Fruit fly (Drosophila melanogaster) whole organism, embryonic: ENCODE measurements around the gene CG6230.

Experiments
- Atf6 ChIP-seq: fragments of 200-800 bp; sonication (Bioruptor generic); IDR thresholded peaks from 2 replicates; pipeline ENCODE4 v1.3.6; 2022; ENCODE audit warnings: missing biosample characterization, missing genetic modification characterization
- BtbVII ChIP-seq: fragments of 200-800 bp; sonication (Bioruptor generic); optimal IDR thresholded peaks from 3 replicates; lab custom pipeline; 2017; ENCODE audit warnings: missing biosample characterization, mild to moderate bottlenecking, missing genetic modification characterization
- CG11504 ChIP-seq: fragments of 200-800 bp; sonication (Bioruptor generic); optimal IDR thresholded peaks from 3 replicates; lab custom pipeline; 2019; ENCODE audit warnings: missing biosample characterization, mild to moderate bottlenecking, missing genetic modification characterization, moderate library complexity
- CG11695 ChIP-seq: fragments of 200-800 bp; sonication (Bioruptor generic); IDR thresholded peaks from 3 replicates; pipeline ENCODE4 v1.3.6; 2022; ENCODE audit warnings: missing biosample characterization, missing genetic modification characterization
- CG11696 ChIP-seq: fragments of 200-800 bp; sonication (Bioruptor generic); IDR thresholded peaks from 2 replicates; pipeline ENCODE4 v1.3.6; 2022; ENCODE audit warnings: missing biosample characterization, missing genetic modification characterization
- CG13287 ChIP-seq: fragments of 200-800 bp; sonication (Bioruptor generic); IDR thresholded peaks from 2 replicates; pipeline ENCODE4 v1.3.6; 2022; ENCODE audit warnings: missing biosample characterization, missing genetic modification characterization; ENCODE audit not compliant: partially characterized antibody
- CG2199 ChIP-seq: fragments of 200-800 bp; sonication (Bioruptor generic); IDR thresholded peaks from 3 replicates; pipeline ENCODE4 v1.3.6; 2022; ENCODE audit warnings: missing biosample characterization, missing genetic modification characterization
- CG2202 ChIP-seq: fragments of 200-800 bp; sonication (Bioruptor generic); optimal IDR thresholded peaks from 2 replicates; lab custom pipeline; 2018; ENCODE audit warnings: missing biosample characterization, mild to moderate bottlenecking, missing genetic modification characterization
- CG2889 ChIP-seq: fragments of 200-800 bp; sonication (Bioruptor generic); IDR thresholded peaks from 3 replicates; pipeline ENCODE4 v1.3.6; 2022; ENCODE audit warnings: missing biosample characterization, missing genetic modification characterization
- CG30020 ChIP-seq: fragments of 200-800 bp; optimal IDR thresholded peaks from 2 replicates; lab custom pipeline; 2019; ENCODE audit warnings: missing biosample characterization, mild to moderate bottlenecking, missing genetic modification characterization, moderate library complexity
- CG30403 ChIP-seq: fragments of 200-800 bp; sonication (Bioruptor generic); optimal IDR thresholded peaks from 3 replicates; lab custom pipeline; 2016; ENCODE audit warnings: missing biosample characterization, missing genetic modification characterization
- CG32532 ChIP-seq: fragments of 200-800 bp; sonication (Bioruptor generic); IDR thresholded peaks from 2 replicates; pipeline ENCODE4 v1.3.6; 2022; ENCODE audit warnings: missing biosample characterization, missing genetic modification characterization
- CG33557 ChIP-seq: fragments of 200-800 bp; sonication (Bioruptor generic); optimal IDR thresholded peaks from 2 replicates; lab custom pipeline; 2019; ENCODE audit warnings: missing biosample characterization, mild to moderate bottlenecking, missing genetic modification characterization, moderate library complexity
- CG43689 ChIP-seq: fragments of 200-800 bp; sonication (Bioruptor generic); IDR thresholded peaks from 2 replicates; pipeline ENCODE4 v1.3.6; 2022; ENCODE audit warnings: missing biosample characterization, missing genetic modification characterization
- CG4424 ChIP-seq: fragments of 200-800 bp; sonication (Bioruptor generic); optimal IDR thresholded peaks from 3 replicates; lab custom pipeline; 2016; ENCODE audit warnings: missing biosample characterization, missing genetic modification characterization
- CG5180 ChIP-seq: fragments of 200-800 bp; sonication (Bioruptor generic); optimal IDR thresholded peaks from 3 replicates; lab custom pipeline; 2017; ENCODE audit warnings: missing biosample characterization, missing genetic modification characterization, mild to moderate bottlenecking, moderate library complexity, missing genetic modification reagents
- CG6175 ChIP-seq: fragments of 200-800 bp; sonication (Bioruptor generic); IDR thresholded peaks from 3 replicates; pipeline ENCODE4 v1.3.6; 2022; ENCODE audit warnings: missing biosample characterization, missing genetic modification characterization
- CG6689 ChIP-seq: fragments of 200-800 bp; sonication (Bioruptor generic); IDR thresholded peaks from 2 replicates; pipeline ENCODE4 v1.3.6; 2022; ENCODE audit warnings: missing biosample characterization, missing genetic modification characterization
- CG6813 ChIP-seq: fragments of 200-800 bp; sonication (Bioruptor generic); optimal IDR thresholded peaks from 2 replicates; lab custom pipeline; 2017; ENCODE audit warnings: missing biosample characterization, missing genetic modification characterization, mild to moderate bottlenecking, moderate library complexity, missing genetic modification reagents
- CG7963 ChIP-seq: fragments of 200-800 bp; sonication (Bioruptor generic); IDR thresholded peaks from 3 replicates; pipeline ENCODE4 v1.3.6; 2022; ENCODE audit warnings: missing biosample characterization, missing genetic modification characterization; ENCODE audit not compliant: partially characterized antibody
- CG8478 ChIP-seq: fragments of >200 bp; optimal IDR thresholded peaks from 2 replicates; lab custom pipeline; 2018
- CG9609 ChIP-seq: fragments of 200-800 bp; sonication (Bioruptor generic); optimal IDR thresholded peaks from 3 replicates; lab custom pipeline; 2016; ENCODE audit warnings: missing biosample characterization, missing genetic modification characterization
- CG9727 ChIP-seq: fragments of 200-800 bp; sonication (Bioruptor generic); optimal IDR thresholded peaks from 3 replicates; lab custom pipeline; 2017; ENCODE audit warnings: missing biosample characterization, mild to moderate bottlenecking, missing genetic modification characterization
- Deaf1 ChIP-seq: fragments of 200-800 bp; optimal IDR thresholded peaks from 3 replicates; lab custom pipeline; 2019; ENCODE audit warnings: missing biosample characterization, mild to moderate bottlenecking, missing genetic modification characterization, moderate library complexity
- Ets97D ChIP-seq: fragments of 200-800 bp; sonication (Bioruptor generic); optimal IDR thresholded peaks from 3 replicates; lab custom pipeline; 2016; ENCODE audit warnings: missing biosample characterization, missing genetic modification characterization
- HHEX ChIP-seq: fragments of 200-800 bp; sonication (Bioruptor generic); optimal IDR thresholded peaks from 3 replicates; lab custom pipeline; 2017; ENCODE audit warnings: missing biosample characterization, mild to moderate bottlenecking, missing genetic modification characterization, missing genetic modification reagents
- MBD-R2 ChIP-seq: fragments of 200-800 bp; sonication (Bioruptor generic); IDR thresholded peaks from 2 replicates; pipeline ENCODE4 v1.3.6; 2022; ENCODE audit warnings: missing biosample characterization, missing genetic modification characterization
- Meics ChIP-seq: fragments of 200-800 bp; sonication (Bioruptor generic); optimal IDR thresholded peaks from 2 replicates; lab custom pipeline; 2017; ENCODE audit warnings: missing biosample characterization, mild to moderate bottlenecking, missing genetic modification characterization
- Stat92E ChIP-seq, 3 experiments: fragments of >200 bp in 2 of 3; fragments of 200-800 bp in 1 of 3; sonication (Bioruptor generic) in 1 of 3; optimal IDR thresholded peaks; 2 replicates each; lab custom pipeline; 2017 to 2019; ENCODE audit warnings: missing biosample characterization in 3 of 3, missing genetic modification characterization in 3 of 3, mild to moderate bottlenecking in 1 of 3, moderate library complexity in 1 of 3
- Xrp1 ChIP-seq: fragments of 200-800 bp; sonication (Bioruptor generic); IDR thresholded peaks from 2 replicates; pipeline ENCODE4 v1.3.6; 2022; ENCODE audit warnings: missing biosample characterization, missing genetic modification characterization
- chinmo ChIP-seq: fragments of 200-800 bp; sonication (Bioruptor generic); IDR thresholded peaks from 4 replicates; pipeline ENCODE4 v1.3.6; 2022; ENCODE audit warnings: missing biosample characterization, missing genetic modification characterization; ENCODE audit not compliant: partially characterized antibody
- chm ChIP-seq: fragments of 200-800 bp; sonication (Bioruptor generic); IDR thresholded peaks from 2 replicates; pipeline ENCODE4 v1.3.6; 2022; ENCODE audit warnings: missing biosample characterization, missing genetic modification characterization
- gce ChIP-seq: fragments of 200-800 bp; sonication (Bioruptor generic); IDR thresholded peaks from 3 replicates; pipeline ENCODE4 v1.3.6; 2022; ENCODE audit warnings: missing biosample characterization, missing genetic modification characterization
- gcm ChIP-seq: fragments of 200-800 bp; sonication (Bioruptor generic); optimal IDR thresholded peaks from 2 replicates; lab custom pipeline; 2019; ENCODE audit warnings: missing biosample characterization, mild to moderate bottlenecking, missing genetic modification characterization, moderate library complexity
- grau ChIP-seq: fragments of 200-800 bp; optimal IDR thresholded peaks from 3 replicates; lab custom pipeline; 2019; ENCODE audit warnings: missing biosample characterization, mild to moderate bottlenecking, missing genetic modification characterization, moderate library complexity
- grn ChIP-seq: fragments of 200-800 bp; sonication (Bioruptor generic); optimal IDR thresholded peaks from 3 replicates; lab custom pipeline; 2017; ENCODE audit warnings: missing biosample characterization, missing genetic modification characterization
- h ChIP-seq: fragments of >200 bp; optimal IDR thresholded peaks from 2 replicates; lab custom pipeline; 2017
- ken ChIP-seq: fragments of 200-800 bp; sonication (Bioruptor generic); IDR thresholded peaks from 3 replicates; pipeline ENCODE4 v1.3.6; 2022; ENCODE audit warnings: missing biosample characterization, missing genetic modification characterization
- odd ChIP-seq: fragments of 200-800 bp; sonication (Bioruptor generic); optimal IDR thresholded peaks from 2 replicates; lab custom pipeline; 2017; ENCODE audit warnings: missing biosample characterization, mild to moderate bottlenecking, missing genetic modification characterization
- ranshi ChIP-seq: fragments of 200-800 bp; sonication (Bioruptor generic); IDR thresholded peaks from 2 replicates; pipeline ENCODE4 v1.3.6; 2022; ENCODE audit warnings: missing biosample characterization, missing genetic modification characterization
- salm ChIP-seq: fragments of 200-800 bp; sonication (Bioruptor generic); optimal IDR thresholded peaks from 2 replicates; lab custom pipeline; 2018; ENCODE audit warnings: missing biosample characterization, mild to moderate bottlenecking, missing genetic modification characterization
- sens ChIP-seq: fragments of 200-800 bp; sonication (Bioruptor generic); peaks from one replicate; lab custom pipeline; 2016; ENCODE audit warnings: missing biosample characterization, missing genetic modification characterization
- sens-2 ChIP-seq: fragments of 200-800 bp; sonication (Bioruptor generic); IDR thresholded peaks from 2 replicates; pipeline ENCODE4 v1.3.6; 2022; ENCODE audit warnings: missing biosample characterization, missing genetic modification characterization
- sob ChIP-seq: fragments of 200-800 bp; sonication (Bioruptor generic); IDR thresholded peaks from 2 replicates; pipeline ENCODE4 v1.3.6; 2022; ENCODE audit warnings: missing biosample characterization, missing genetic modification characterization
- tap ChIP-seq: fragments of 200-800 bp; optimal IDR thresholded peaks from 3 replicates; lab custom pipeline; 2019; ENCODE audit warnings: missing biosample characterization, mild to moderate bottlenecking, missing genetic modification characterization, moderate library complexity
- trem ChIP-seq: fragments of 200-800 bp; optimal IDR thresholded peaks from 3 replicates; lab custom pipeline; 2019; ENCODE audit warnings: missing biosample characterization, mild to moderate bottlenecking, missing genetic modification characterization, moderate library complexity
- unc-4 ChIP-seq: fragments of 200-800 bp; sonication (Bioruptor generic); IDR thresholded peaks from 2 replicates; pipeline ENCODE4 v1.3.6; 2022; ENCODE audit warnings: missing biosample characterization, missing genetic modification characterization; ENCODE audit not compliant: partially characterized antibody
- unpg ChIP-seq: fragments of 200-800 bp; sonication (Bioruptor generic); optimal IDR thresholded peaks from 3 replicates; lab custom pipeline; 2018; ENCODE audit warnings: missing biosample characterization, mild to moderate bottlenecking, missing genetic modification characterization, moderate library complexity
- z ChIP-seq: fragments of 200-800 bp; sonication (Bioruptor generic); IDR thresholded peaks from 3 replicates; pipeline ENCODE4 v1.3.6; 2022; ENCODE audit warnings: missing biosample characterization, missing genetic modification characterization
- zen2 ChIP-seq: fragments of 200-800 bp; sonication (Bioruptor generic); IDR thresholded peaks from 3 replicates; pipeline ENCODE4 v1.3.6; 2022; ENCODE audit warnings: missing biosample characterization, missing genetic modification characterization; ENCODE audit not compliant: partially characterized antibody

Gene CG6230

DNA sequence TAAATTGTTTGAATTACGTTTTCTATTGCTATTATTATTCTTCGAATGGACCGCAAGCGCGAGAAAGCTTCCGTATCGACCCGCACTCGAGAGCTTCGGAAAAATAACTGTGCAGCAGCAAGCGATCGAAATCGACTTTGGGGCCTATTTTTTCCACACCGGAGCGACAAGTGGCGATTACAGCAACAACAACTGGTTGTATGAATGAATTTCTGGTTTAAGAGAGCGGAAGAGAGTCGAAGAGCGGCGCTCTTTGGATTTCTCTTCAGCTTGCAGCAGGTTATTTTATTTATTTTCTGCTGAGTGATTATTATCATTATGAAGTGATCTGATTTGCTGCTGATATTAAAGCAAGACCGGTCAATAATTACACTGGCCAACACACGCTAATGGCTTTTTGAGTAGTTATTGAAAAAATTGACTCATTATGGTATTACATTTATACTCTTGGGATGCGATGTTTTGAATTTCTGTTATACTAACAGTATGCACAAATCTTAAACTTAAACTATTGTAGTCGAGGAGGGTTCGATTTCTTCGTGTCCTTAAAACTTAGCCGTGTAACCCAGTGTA, 53.1 kb downstream of the CG6230 start, which contains the start of gene Samuel (continued):
- TF ChIP-seq salm, result peak; percentile 54
- peak; percentile 16 for TF ChIP-seq BtbVII
- peak; percentile 12 for TF ChIP-seq tap (tag; lab: Kevin White, UChicago)
- no peak for TF ChIP-seq unc-4 (GFP tag; lab: Robert Waterston, UW)
- TF ChIP-seq HHEX (GFP tag; lab: Kevin White, UChicago), result peak; percentile 11
- peak; percentile 35; the same call in 1 of the 2 replicates for TF ChIP-seq CG32532 (GFP tag; lab: Robert Waterston, UW)
- TF ChIP-seq CG30403 (GFP tag; lab: Kevin White, UChicago), result peak; percentile 13
- TF ChIP-seq Xrp1 (GFP tag; lab: Robert Waterston, UW), result 0 out of 2 replicates have a peak, but pooled peaks have one; percentile 24
- TF ChIP-seq CG2199 (GFP tag; lab: Robert Waterston, UW), result peak; percentile 22; the same call in 2 of the 3 replicates
- peak; percentile 78 for TF ChIP-seq sens-2 (GFP tag; lab: Robert Waterston, UW)
- TF ChIP-seq chm (GFP tag; lab: Robert Waterston, UW), result peak; percentile 27; the same call in 1 of the 2 replicates
- TF ChIP-seq ranshi (GFP tag; lab: Robert Waterston, UW), result no peak
- TF ChIP-seq CG8478 (lab: Kevin White, UChicago), result no peak
- TF ChIP-seq grn, result peak; percentile 96
- peak; percentile 0 for TF ChIP-seq trem (tag; lab: Kevin White, UChicago)
- TF ChIP-seq CG2889 (GFP tag; lab: Robert Waterston, UW), result peak; percentile 23; the same call in 1 of the 3 replicates
- no peak for TF ChIP-seq CG9727 (GFP tag; lab: Kevin White, UChicago)
- peak; percentile 30 for TF ChIP-seq CG4424
- TF ChIP-seq Ets97D (GFP tag; lab: Kevin White, UChicago), result peak; percentile 4
- TF ChIP-seq CG11696 (GFP tag; lab: Robert Waterston, UW), result no peak
- no peak for TF ChIP-seq ken (GFP tag; lab: Robert Waterston, UW)
- TF ChIP-seq h (lab: Kevin White, UChicago), result no peak
- TF ChIP-seq CG5180 (GFP tag; lab: Kevin White, UChicago), result peak; percentile 59
- TF ChIP-seq z (GFP tag; lab: Robert Waterston, UW), result peak; percentile 23; the same call in 1 of the 3 replicates
- peak; percentile 67 for TF ChIP-seq Deaf1
- peak; percentile 28 for TF ChIP-seq CG11504 (tag; lab: Kevin White, UChicago)
- no peak for TF ChIP-seq unpg
- TF ChIP-seq CG6689, result 0 out of 2 replicates have a peak, but pooled peaks have one; percentile 27
- TF ChIP-seq MBD-R2 (GFP tag; lab: Robert Waterston, UW), result no peak; the same call in 1 of the 2 replicates
- peak; percentile 20 for TF ChIP-seq CG6813 (GFP tag; lab: Kevin White, UChicago)
- 0 out of 3 replicates have a peak, but pooled peaks have one; percentile 20 for TF ChIP-seq CG7963 (GFP tag; lab: Robert Waterston, UW)
- TF ChIP-seq Meics (GFP tag; lab: Kevin White, UChicago), result peak; percentile 9
- TF ChIP-seq CG9609 (GFP tag; lab: Kevin White, UChicago), result no peak
- TF ChIP-seq Stat92E (GFP tag; optimal IDR thresholded peaks at IDR 0.05; lab: Kevin White, UChicago), result peak in 1 of 3 experiments; percentile 37
- no peak for TF ChIP-seq CG43689 (GFP tag; lab: Robert Waterston, UW)
- peak; percentile 28 for TF ChIP-seq odd (GFP tag; lab: Kevin White, UChicago)
- 0 out of 3 replicates have a peak, but pooled peaks have one; percentile 29 for TF ChIP-seq CG6175 (GFP tag; lab: Robert Waterston, UW)
- TF ChIP-seq gcm (GFP tag; lab: Kevin White, UChicago), result peak; percentile 11
- no peak for TF ChIP-seq CG33557 (GFP tag; lab: Kevin White, UChicago)
- TF ChIP-seq gce (GFP tag; lab: Robert Waterston, UW), result peak; percentile 46; the same call in 1 of the 3 replicates
- TF ChIP-seq CG11695 (GFP tag; lab: Robert Waterston, UW), result 0 out of 3 replicates have a peak, but pooled peaks have one; percentile 48
- peak; percentile 49; the same call in 1 of the 2 replicates for TF ChIP-seq CG13287 (GFP tag; lab: Robert Waterston, UW)
- TF ChIP-seq sens (GFP tag; lab: Kevin White, UChicago), result peak; percentile 78
- TF ChIP-seq chinmo, result peak; percentile 82; the same call in 3 of the 4 replicates
- peak; percentile 7 for TF ChIP-seq CG2202 (tag; lab: Kevin White, UChicago)
- no peak for TF ChIP-seq sob (GFP tag; lab: Robert Waterston, UW)
- TF ChIP-seq zen2 (GFP tag; lab: Robert Waterston, UW), result peak; percentile 34; the same call in 1 of the 3 replicates
- TF ChIP-seq grau (tag; lab: Kevin White, UChicago), result peak; percentile 22
- no peak for TF ChIP-seq Atf6 (GFP tag; lab: Robert Waterston, UW)
- no peak for TF ChIP-seq CG30020 (tag; lab: Kevin White, UChicago)
